Worm (Caenorhabditis elegans) whole organism, L4 larva: ENCODE measurements around the gene F55G1.7.

ENCODE experiments used
- F26F4.8 ChIP-seq: fragments of 200-800 bp; sonication (Bioruptor generic); conservative IDR thresholded peaks from 2 replicates; pipeline ENCODE4 v1.3.6; 2022; ENCODE audit warnings: missing genetic modification characterization, missing compliant biosample characterization
- F44E2.7 ChIP-seq: fragments of 200-800 bp; sonication (Bioruptor generic); IDR thresholded peaks from 2 replicates; pipeline ENCODE4 v2.1.2; 2022; ENCODE audit warnings: missing genetic modification characterization, missing compliant biosample characterization
- F49E8.2 ChIP-seq: sonication (generic microtip); optimal IDR thresholded peaks from 2 replicates; lab custom pipeline; 2016; ENCODE audit warnings: missing compliant biosample characterization, mild to moderate bottlenecking, missing genetic modification characterization, borderline replicate concordance
- T26A8.4 ChIP-seq: fragments of 200-800 bp; sonication (Bioruptor generic); IDR thresholded peaks from 2 replicates; pipeline ENCODE4 v1.3.6; 2022; ENCODE audit warnings: missing genetic modification characterization, missing compliant biosample characterization
- Y5F2A.4 ChIP-seq: fragments of 200-800 bp; sonication (Bioruptor generic); optimal IDR thresholded peaks from 2 replicates; lab custom pipeline; 2018; ENCODE audit warnings: mild to moderate bottlenecking, missing genetic modification characterization, missing compliant biosample characterization
- aha-1 ChIP-seq: fragments of 150-350 bp; peaks from one replicate; lab custom pipeline; 2014; ENCODE audit warnings: missing biosample characterization, missing genetic modification characterization
- aly-2 ChIP-seq: sonication (generic microtip); optimal IDR thresholded peaks from 2 replicates; lab custom pipeline; 2018; ENCODE audit warnings: missing biosample characterization, missing genetic modification characterization
- arid-1 ChIP-seq: fragments of 200-800 bp; sonication (Bioruptor generic); conservative IDR thresholded peaks from 2 replicates; pipeline ENCODE4 v1.3.6; 2022; ENCODE audit warnings: missing genetic modification reagents, missing genetic modification characterization, missing compliant biosample characterization
- attf-4 ChIP-seq: sonication (generic microtip); optimal IDR thresholded peaks from 3 replicates; lab custom pipeline; 2017; ENCODE audit warnings: missing biosample characterization, missing genetic modification characterization
- ceh-20 ChIP-seq: fragments of 200-800 bp; sonication (Bioruptor generic); IDR thresholded peaks from 2 replicates; pipeline ENCODE4 v1.3.6; 2022; ENCODE audit warnings: missing genetic modification reagents, missing genetic modification characterization, missing compliant biosample characterization
- ces-1 ChIP-seq: fragments of 150-350 bp; sonication (generic microtip); optimal IDR thresholded peaks from 4 replicates; lab custom pipeline; 2014; ENCODE audit warnings: missing biosample characterization, missing genetic modification reagents, missing genetic modification characterization
- cey-2 ChIP-seq: sonication (generic microtip); optimal IDR thresholded peaks from 3 replicates; lab custom pipeline; 2017; ENCODE audit warnings: missing genetic modification characterization, mild to moderate bottlenecking, missing compliant biosample characterization, antibody characterized with exemption, borderline replicate concordance; ENCODE audit not compliant: insufficient read depth
- daf-16 ChIP-seq, 3 experiments: sonication (generic microtip); optimal IDR thresholded peaks; 2 replicates each; lab custom pipeline; 2016 to 2017; ENCODE audit warnings: missing genetic modification characterization in 3 of 3, missing genetic modification reagents in 3 of 3, mild to moderate bottlenecking in 2 of 3, missing compliant biosample characterization in 2 of 3, missing biosample characterization in 1 of 3, moderate library complexity in 1 of 3
- daf-8 ChIP-seq: fragments of 200-800 bp; sonication (Bioruptor generic); IDR thresholded peaks from 2 replicates; pipeline ENCODE4 v1.3.6; 2022; ENCODE audit warnings: missing genetic modification characterization, missing compliant biosample characterization
- dmd-6 ChIP-seq: fragments of 200-800 bp; sonication (Bioruptor generic); IDR thresholded peaks from 2 replicates; pipeline ENCODE4 v1.3.6; 2022; ENCODE audit warnings: missing genetic modification reagents, missing genetic modification characterization, missing compliant biosample characterization
- dve-1 ChIP-seq: sonication (generic microtip); optimal IDR thresholded peaks from 2 replicates; lab custom pipeline; 2017; ENCODE audit warnings: antibody characterized with exemption, mild to moderate bottlenecking, missing genetic modification characterization, missing compliant biosample characterization; ENCODE audit not compliant: insufficient read depth
- egl-27 ChIP-seq: sonication (generic microtip); optimal IDR thresholded peaks from 3 replicates; lab custom pipeline; 2017; ENCODE audit warnings: missing biosample characterization, missing genetic modification reagents, missing genetic modification characterization
- egl-43 ChIP-seq: fragments of 200-800 bp; sonication (Bioruptor generic); IDR thresholded peaks from 2 replicates; pipeline ENCODE4 v1.3.6; 2022; ENCODE audit warnings: missing genetic modification reagents, missing genetic modification characterization, missing compliant biosample characterization
- hlh-30 ChIP-seq: sonication (generic microtip); optimal IDR thresholded peaks from 2 replicates; lab custom pipeline; 2017; ENCODE audit warnings: antibody characterized with exemption, mild to moderate bottlenecking, missing genetic modification characterization, missing compliant biosample characterization; ENCODE audit not compliant: insufficient read depth
- hmg-1.1 ChIP-seq: fragments of 200-800 bp; sonication (Bioruptor generic); IDR thresholded peaks from 2 replicates; pipeline ENCODE4 v1.3.6; 2022; ENCODE audit warnings: missing genetic modification reagents, missing genetic modification characterization, missing compliant biosample characterization
- lin-1 ChIP-seq: fragments of 200-800 bp; sonication (Bioruptor generic); IDR thresholded peaks from 2 replicates; pipeline ENCODE4 v1.3.6; 2022; ENCODE audit warnings: missing genetic modification reagents, missing genetic modification characterization, missing compliant biosample characterization
- lin-13 ChIP-seq: fragments of 150-350 bp; optimal IDR thresholded peaks from 2 replicates; lab custom pipeline; 2014; ENCODE audit warnings: missing biosample characterization, missing genetic modification reagents, missing genetic modification characterization
- lin-15B ChIP-seq: fragments of 150-350 bp; sonication (generic microtip); optimal IDR thresholded peaks from 3 replicates; lab custom pipeline; 2014; ENCODE audit warnings: missing biosample characterization, missing genetic modification characterization
- lin-39 ChIP-seq: fragments of 150-350 bp; optimal IDR thresholded peaks from 2 replicates; lab custom pipeline; 2014; ENCODE audit warnings: missing biosample characterization, missing genetic modification reagents, missing genetic modification characterization
- lir-3 ChIP-seq: sonication (generic microtip); optimal IDR thresholded peaks from 2 replicates; lab custom pipeline; 2016; ENCODE audit warnings: mild to moderate bottlenecking, missing genetic modification characterization, missing compliant biosample characterization
- mdl-1 ChIP-seq, 2 experiments: fragments of 150-350 bp in 1 of 2; sonication (generic microtip) in 1 of 2; optimal IDR thresholded peaks; 2 replicates each; lab custom pipeline; 2014 to 2017; ENCODE audit warnings: missing biosample characterization in 2 of 2, missing genetic modification characterization in 2 of 2
- nhr-111 ChIP-seq: fragments of 200-800 bp; sonication (Bioruptor generic); optimal IDR thresholded peaks from 2 replicates; lab custom pipeline; 2018; ENCODE audit warnings: mild to moderate bottlenecking, missing genetic modification characterization, missing compliant biosample characterization
- nhr-25 ChIP-seq: sonication (generic microtip); optimal IDR thresholded peaks from 2 replicates; lab custom pipeline; 2017; ENCODE audit warnings: missing genetic modification characterization, mild to moderate bottlenecking, missing compliant biosample characterization, antibody characterized with exemption, moderate library complexity, borderline replicate concordance; ENCODE audit not compliant: insufficient read depth
- nhr-6 ChIP-seq: fragments of 150-350 bp; optimal IDR thresholded peaks from 2 replicates; lab custom pipeline; 2014; ENCODE audit warnings: missing biosample characterization, missing genetic modification characterization
- nhr-77 ChIP-seq: fragments of 150-350 bp; optimal IDR thresholded peaks from 2 replicates; lab custom pipeline; 2014; ENCODE audit warnings: missing biosample characterization, missing genetic modification characterization
- php-3 ChIP-seq: fragments of 200-800 bp; sonication (Bioruptor generic); IDR thresholded peaks from 2 replicates; pipeline ENCODE4 v1.3.6; 2022; ENCODE audit warnings: missing genetic modification reagents, missing genetic modification characterization, missing compliant biosample characterization
- pqm-1 ChIP-seq: sonication (generic microtip); optimal IDR thresholded peaks from 2 replicates; lab custom pipeline; 2017; ENCODE audit warnings: missing biosample characterization, missing genetic modification characterization
- set-16 ChIP-seq: fragments of 200-800 bp; sonication (Bioruptor generic); IDR thresholded peaks from 2 replicates; pipeline ENCODE4 v1.3.6; 2022; ENCODE audit warnings: missing genetic modification reagents, missing genetic modification characterization, missing compliant biosample characterization
- snpc-4 ChIP-seq: fragments of 150-350 bp; optimal IDR thresholded peaks from 2 replicates; lab custom pipeline; 2014; ENCODE audit warnings: missing biosample characterization, missing genetic modification characterization
- tra-1 ChIP-seq: fragments of 200-800 bp; sonication (Bioruptor generic); IDR thresholded peaks from 2 replicates; pipeline ENCODE4 v1.3.6; 2022; ENCODE audit warnings: missing genetic modification reagents, missing genetic modification characterization, missing compliant biosample characterization
- unc-130 ChIP-seq: sonication (generic microtip); optimal IDR thresholded peaks from 2 replicates; lab custom pipeline; 2016; ENCODE audit warnings: missing genetic modification reagents, missing genetic modification characterization, missing compliant biosample characterization
- unc-39 ChIP-seq: sonication (generic microtip); optimal IDR thresholded peaks from 2 replicates; lab custom pipeline; 2017; ENCODE audit warnings: missing biosample characterization, missing genetic modification characterization
- zag-1 ChIP-seq: fragments of 150-350 bp; optimal IDR thresholded peaks from 2 replicates; lab custom pipeline; 2014; ENCODE audit warnings: missing biosample characterization, missing genetic modification characterization
- ztf-11 ChIP-seq: fragments of 150-350 bp; optimal IDR thresholded peaks from 2 replicates; lab custom pipeline; 2014; ENCODE audit warnings: missing biosample characterization, missing genetic modification characterization

The F55G1.7 gene

DNA sequence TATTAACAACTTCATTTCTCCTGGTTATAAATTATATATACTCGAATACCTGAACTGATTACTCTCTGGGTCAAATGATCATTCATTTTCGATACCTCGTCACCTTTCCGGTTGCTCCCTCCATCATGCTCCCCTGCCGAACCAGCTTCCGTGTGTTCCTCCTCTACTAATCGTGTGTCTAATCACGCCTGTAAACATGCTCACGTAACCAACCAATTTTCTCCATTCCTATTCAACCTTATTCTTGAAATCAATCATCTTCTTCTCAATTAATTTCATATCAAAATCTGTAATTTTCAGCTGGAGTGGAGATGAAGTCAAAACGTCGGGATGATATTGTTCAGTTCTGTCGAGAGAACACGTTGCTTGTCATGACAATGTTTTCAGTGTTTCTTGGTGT lies 33.7 kb upstream of the F55G1.7 start, which contains the start of gene glt-6:
Gene glt-6, plus strand, starts transcription at position 301 of the 400 bp plus-strand sequence.
- TF ChIP-seq ztf-11 (tag; lab: Kevin White, UChicago) (no peak), arid-1 (no peak), attf-4 (tag; lab: Kevin White, UChicago) (no peak), lin-39 (tag; lab: Kevin White, UChicago) (no peak), aly-2 (no peak), mdl-1 (tag; optimal IDR thresholded peaks at IDR 0.05; lab: Kevin White, UChicago) (no peak), ceh-20 (GFP tag; lab: Robert Waterston, UW) (no peak), snpc-4 (tag; lab: Kevin White, UChicago) (no peak), hmg-1.1 (GFP tag; lab: Robert Waterston, UW) (no peak), cey-2 (tag; lab: Kevin White, UChicago) (no peak), nhr-25 (no peak), lin-15B (tag; lab: Kevin White, UChicago) (no peak), dve-1 (tag; lab: Kevin White, UChicago) (no peak)

DNA sequence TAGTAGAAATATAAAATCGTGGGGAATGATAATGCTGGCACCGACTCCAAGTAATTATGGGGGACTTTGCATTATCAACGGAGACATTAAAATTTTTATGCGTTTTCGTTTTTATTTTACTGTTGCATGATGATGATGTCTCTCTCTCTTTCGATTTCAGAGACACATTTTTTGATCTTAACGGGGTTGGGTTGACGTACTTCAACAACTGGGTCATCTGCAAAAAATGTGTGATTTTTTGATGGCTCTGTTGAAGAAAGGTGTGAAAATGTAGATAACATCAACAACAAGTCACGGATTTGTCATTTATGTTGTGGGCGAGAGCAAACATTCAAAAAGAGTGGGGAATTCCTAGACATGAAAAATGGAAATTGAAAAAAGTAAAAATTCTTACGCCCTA lies 31.7 kb upstream of the F55G1.7 start, which contains the start of gene F55G1.15:
Gene F55G1.15, minus strand, starts transcription at position 101 of the 400 bp plus-strand sequence.
- no peak for TF ChIP-seq aly-2
- TF ChIP-seq lin-15B (tag; lab: Kevin White, UChicago): no peak
- no peak for TF ChIP-seq nhr-77 (tag; lab: Kevin White, UChicago)
- peak; percentile 1 for TF ChIP-seq pqm-1 (tag; lab: Kevin White, UChicago)
- no peak for TF ChIP-seq unc-39
- TF ChIP-seq dve-1 (tag; lab: Kevin White, UChicago): peak; percentile 8
- TF ChIP-seq zag-1 (tag; lab: Kevin White, UChicago): no peak
- no peak for TF ChIP-seq tra-1 (GFP tag; lab: Robert Waterston, UW)
- no peak for TF ChIP-seq daf-8 (GFP tag; lab: Robert Waterston, UW)
- no peak for TF ChIP-seq F26F4.8
- no peak for TF ChIP-seq set-16 (GFP tag; lab: Robert Waterston, UW)
- no peak for TF ChIP-seq egl-27 (tag; lab: Kevin White, UChicago)
- TF ChIP-seq dmd-6 (GFP tag; lab: Robert Waterston, UW): peak; percentile 39; the same call in 1 of the 2 replicates
- TF ChIP-seq nhr-111 (GFP tag; lab: Kevin White, UChicago): no peak
- TF ChIP-seq lir-3: no peak
- no peak for TF ChIP-seq Y5F2A.4 (GFP tag; lab: Kevin White, UChicago)
- no peak for TF ChIP-seq nhr-6 (tag; lab: Kevin White, UChicago)
- peak; percentile 74 for TF ChIP-seq php-3 (GFP tag; lab: Robert Waterston, UW)
- no peak for TF ChIP-seq hlh-30
- no peak for TF ChIP-seq daf-16 (GFP tag; optimal IDR thresholded peaks at IDR 0.05; lab: Kevin White, UChicago)
- peak; percentile 20 for TF ChIP-seq daf-16 (tag; optimal IDR thresholded peaks at IDR 0.05; lab: Kevin White, UChicago)
- TF ChIP-seq aha-1 (tag; lab: Kevin White, UChicago): no peak
- no peak for TF ChIP-seq T26A8.4 (GFP tag; lab: Robert Waterston, UW)
- TF ChIP-seq F49E8.2 (tag; lab: Kevin White, UChicago): no peak
- no peak for TF ChIP-seq F44E2.7 (GFP tag; lab: Robert Waterston, UW)
- no peak for TF ChIP-seq ceh-20 (GFP tag; lab: Robert Waterston, UW)
- TF ChIP-seq unc-130: no peak
- TF ChIP-seq ces-1 (GFP tag; lab: Kevin White, UChicago): no peak
- TF ChIP-seq egl-43 (GFP tag; lab: Robert Waterston, UW): no peak
- no peak for TF ChIP-seq lin-13 (GFP tag; lab: Kevin White, UChicago)
- TF ChIP-seq lin-1 (GFP tag; lab: Robert Waterston, UW): no peak
